Worm (Caenorhabditis elegans) whole organism, midembryonic: ENCODE measurements around the gene che-10.

Experiments
- T22C8.4 ChIP-seq: fragments of 200-800 bp; sonication (Bioruptor generic); IDR thresholded peaks from 2 replicates; pipeline ENCODE4 v1.3.6; 2022; ENCODE audit warnings: missing genetic modification characterization, missing compliant biosample characterization
- cog-1 ChIP-seq: sonication (generic microtip); optimal IDR thresholded peaks from 2 replicates; lab custom pipeline; 2016; ENCODE audit warnings: missing genetic modification characterization, missing compliant biosample characterization
- flt-1 ChIP-seq: fragments of 200-800 bp; sonication (Bioruptor generic); IDR thresholded peaks from 2 replicates; pipeline ENCODE4 v1.3.6; 2022; ENCODE audit warnings: missing genetic modification characterization, missing compliant biosample characterization
- klf-2 ChIP-seq: fragments of 200-800 bp; sonication (Bioruptor generic); conservative IDR thresholded peaks from 2 replicates; pipeline ENCODE4 v1.3.6; 2022; ENCODE audit warnings: missing genetic modification reagents, missing genetic modification characterization, missing compliant biosample characterization
- med-1 ChIP-seq: sonication (generic microtip); optimal IDR thresholded peaks from 2 replicates; lab custom pipeline; 2017; ENCODE audit warnings: missing genetic modification characterization, mild to moderate bottlenecking, missing compliant biosample characterization, antibody characterized with exemption, missing genetic modification reagents; ENCODE audit not compliant: insufficient read depth
- ref-1 ChIP-seq: fragments of 200-800 bp; sonication (Bioruptor generic); conservative IDR thresholded peaks from 2 replicates; pipeline ENCODE4 v1.3.6; 2022; ENCODE audit warnings: missing genetic modification reagents, missing genetic modification characterization, missing compliant biosample characterization
- tab-1 ChIP-seq: fragments of 200-800 bp; sonication (Bioruptor generic); IDR thresholded peaks from 2 replicates; pipeline ENCODE4 v1.3.6; 2022; ENCODE audit warnings: missing genetic modification characterization, missing compliant biosample characterization
- ztf-23 ChIP-seq: fragments of 200-800 bp; sonication (Bioruptor generic); IDR thresholded peaks from 2 replicates; pipeline ENCODE4 v1.3.6; 2022; ENCODE audit warnings: missing genetic modification reagents, missing genetic modification characterization, missing compliant biosample characterization
- ztf-29 ChIP-seq: fragments of 200-800 bp; sonication (Bioruptor generic); IDR thresholded peaks from 2 replicates; pipeline ENCODE4 v1.3.6; 2022; ENCODE audit warnings: missing genetic modification reagents, missing genetic modification characterization, missing compliant biosample characterization

che-10 gene

ce11 chrII:4673670-4674069, 35.5 kb upstream of the che-10 start:
- no peak for TF ChIP-seq flt-1 (GFP tag; lab: Robert Waterston, UW)
- TF ChIP-seq ztf-29, result no peak
- no peak for TF ChIP-seq klf-2 (GFP tag; lab: Robert Waterston, UW)
- TF ChIP-seq tab-1 (GFP tag; lab: Robert Waterston, UW), result no peak
- TF ChIP-seq T22C8.4 (GFP tag; lab: Robert Waterston, UW), result no peak
- no peak for TF ChIP-seq ref-1 (GFP tag; lab: Robert Waterston, UW)
- TF ChIP-seq med-1, result no peak
- TF ChIP-seq ztf-23 (GFP tag; lab: Robert Waterston, UW), result no peak
- no peak for TF ChIP-seq cog-1 (tag; lab: Kevin White, UChicago)

DNA sequence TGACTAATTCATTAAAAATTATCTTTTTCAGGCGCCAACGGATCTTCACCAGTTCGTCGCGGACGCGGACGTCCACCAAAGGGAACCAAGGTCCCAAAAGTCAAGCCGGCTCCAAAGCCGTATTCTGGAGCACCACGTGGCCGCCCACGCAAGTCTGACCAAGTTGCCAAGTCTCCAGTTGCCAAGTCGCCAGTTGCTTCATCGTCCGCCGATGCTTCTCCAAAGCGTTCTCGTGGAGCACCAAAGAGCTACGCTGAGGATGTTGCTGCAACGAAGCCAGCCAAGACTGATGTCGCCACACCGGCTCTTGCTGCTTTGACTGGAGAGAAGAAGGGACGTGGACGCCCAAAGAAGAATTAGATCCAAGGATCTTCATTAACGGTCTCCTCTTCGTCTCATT, 35.1 kb upstream of the che-10 start:
- TF ChIP-seq med-1, result no peak
- TF ChIP-seq flt-1 (GFP tag; lab: Robert Waterston, UW), result no peak
- TF ChIP-seq ztf-23 (GFP tag; lab: Robert Waterston, UW), result no peak
- no peak for TF ChIP-seq klf-2 (GFP tag; lab: Robert Waterston, UW)
- TF ChIP-seq cog-1 (tag; lab: Kevin White, UChicago), result no peak
- TF ChIP-seq ref-1 (GFP tag; lab: Robert Waterston, UW), result no peak
- no peak for TF ChIP-seq tab-1 (GFP tag; lab: Robert Waterston, UW)
- TF ChIP-seq ztf-29, result no peak
- TF ChIP-seq T22C8.4 (GFP tag; lab: Robert Waterston, UW), result no peak

ce11 chrII:4672584-4673110, 34.5 kb upstream of the che-10 start, which contains the start of the genes clec-140 and hmg-11:
Gene clec-140, plus strand, starts transcription at chrII:4673060.
Gene hmg-11, plus strand, starts transcription at chrII:4673085.
- TF ChIP-seq ref-1 (GFP tag; lab: Robert Waterston, UW), result no peak
- TF ChIP-seq flt-1 (GFP tag; lab: Robert Waterston, UW), result 0 out of 2 replicates have a peak, but pooled peaks have one; percentile 37
- TF ChIP-seq tab-1 (GFP tag; lab: Robert Waterston, UW), result no peak
- TF ChIP-seq med-1, result no peak
- TF ChIP-seq klf-2 (GFP tag; lab: Robert Waterston, UW), result no peak
- no peak for TF ChIP-seq ztf-29
- TF ChIP-seq ztf-23 (GFP tag; lab: Robert Waterston, UW), result 0 out of 2 replicates have a peak, but pooled peaks have one; percentile 52
- TF ChIP-seq cog-1 (tag; lab: Kevin White, UChicago), result peak; percentile 66
- peak; percentile 52 for TF ChIP-seq T22C8.4 (GFP tag; lab: Robert Waterston, UW)

ce11 chrII:4671692-4672091, 33.6 kb upstream of the che-10 start, which contains the start of gene T05A7.6:
Gene T05A7.6, minus strand, starts transcription at chrII:4671792.
- no peak for TF ChIP-seq ztf-23 (GFP tag; lab: Robert Waterston, UW)
- no peak for TF ChIP-seq flt-1 (GFP tag; lab: Robert Waterston, UW)
- TF ChIP-seq tab-1 (GFP tag; lab: Robert Waterston, UW), result no peak
- TF ChIP-seq ref-1 (GFP tag; lab: Robert Waterston, UW), result no peak
- TF ChIP-seq T22C8.4 (GFP tag; lab: Robert Waterston, UW), result no peak
- no peak for TF ChIP-seq klf-2 (GFP tag; lab: Robert Waterston, UW)
- no peak for TF ChIP-seq ztf-29
- TF ChIP-seq med-1, result no peak
- TF ChIP-seq cog-1 (tag; lab: Kevin White, UChicago), result no peak

ce11 chrII:4667572-4667971, 29.4 kb upstream of the che-10 start, which contains the start of gene fut-5:
Gene fut-5, minus strand, starts transcription at chrII:4667672.
- no peak for TF ChIP-seq ztf-29
- TF ChIP-seq ref-1 (GFP tag; lab: Robert Waterston, UW), result no peak
- no peak for TF ChIP-seq T22C8.4 (GFP tag; lab: Robert Waterston, UW)
- no peak for TF ChIP-seq ztf-23 (GFP tag; lab: Robert Waterston, UW)
- TF ChIP-seq flt-1 (GFP tag; lab: Robert Waterston, UW), result no peak

ce11 chrII:4665359-4665758, 27.2 kb upstream of the che-10 start, which contains the start of gene T05A7.11:
Gene T05A7.11, minus strand, starts transcription at chrII:4665459.
- TF ChIP-seq cog-1 (tag; lab: Kevin White, UChicago) (no peak), tab-1 (GFP tag; lab: Robert Waterston, UW) (no peak), klf-2 (GFP tag; lab: Robert Waterston, UW) (no peak), ztf-23 (GFP tag; lab: Robert Waterston, UW) (no peak), T22C8.4 (GFP tag; lab: Robert Waterston, UW) (no peak), ref-1 (GFP tag; lab: Robert Waterston, UW) (no peak), ztf-29 (no peak), flt-1 (GFP tag; lab: Robert Waterston, UW) (no peak), med-1 (no peak)

DNA sequence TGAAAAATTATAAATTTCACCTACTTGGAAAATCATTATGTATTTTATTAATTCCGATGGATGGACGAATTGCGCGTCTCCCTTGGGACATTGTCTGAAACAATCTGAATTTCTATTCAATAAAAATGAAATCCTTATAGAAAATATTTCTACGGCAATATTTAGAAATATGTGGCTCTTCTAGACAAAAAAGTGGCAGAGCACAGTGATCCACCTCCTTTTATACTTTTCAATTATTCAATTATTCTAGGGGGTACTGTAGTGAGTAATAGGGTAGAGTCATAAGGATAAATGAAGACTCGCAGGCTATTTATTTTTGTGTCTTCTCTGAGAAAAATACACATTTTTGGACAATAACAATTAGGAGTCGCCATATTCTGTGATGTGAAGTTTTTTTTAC, 25.0 kb upstream of the che-10 start, which contains the start of gene T05A7.12:
TSS of gene T05A7.12 (minus strand) at position 101 of the 400 bp plus-strand sequence.
- no peak for TF ChIP-seq klf-2 (GFP tag; lab: Robert Waterston, UW)
- TF ChIP-seq ztf-29, result no peak
- no peak for TF ChIP-seq ref-1 (GFP tag; lab: Robert Waterston, UW)
- TF ChIP-seq T22C8.4 (GFP tag; lab: Robert Waterston, UW), result no peak
- no peak for TF ChIP-seq tab-1 (GFP tag; lab: Robert Waterston, UW)
- TF ChIP-seq flt-1 (GFP tag; lab: Robert Waterston, UW), result no peak
- TF ChIP-seq ztf-23 (GFP tag; lab: Robert Waterston, UW), result no peak
- no peak for TF ChIP-seq med-1
- no peak for TF ChIP-seq cog-1 (tag; lab: Kevin White, UChicago)

DNA sequence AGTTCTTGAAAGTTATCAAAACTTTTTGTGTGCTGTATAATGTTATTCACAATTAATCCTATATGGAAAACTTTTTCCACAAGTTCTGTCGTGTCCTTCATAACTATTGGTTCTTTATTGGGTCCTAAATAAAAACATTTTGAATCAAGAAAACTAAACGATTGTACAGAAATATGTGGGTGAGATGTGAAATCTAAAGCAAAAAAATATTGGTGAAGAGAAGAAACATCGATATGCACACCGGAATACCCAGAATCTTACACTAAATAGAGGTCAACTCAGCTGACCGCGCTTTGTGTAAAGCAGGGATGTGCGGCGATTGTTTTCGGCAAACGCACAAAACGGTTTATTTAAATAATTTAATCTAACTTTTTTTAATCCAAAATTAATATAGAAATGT, 23.1 kb upstream of the che-10 start, which contains the start of gene T05A7.13:
TSS of gene T05A7.13 (minus strand) at position 101 of the 400 bp plus-strand sequence.
- no peak for TF ChIP-seq med-1
- no peak for TF ChIP-seq klf-2 (GFP tag; lab: Robert Waterston, UW)
- TF ChIP-seq flt-1 (GFP tag; lab: Robert Waterston, UW), result no peak
- TF ChIP-seq T22C8.4 (GFP tag; lab: Robert Waterston, UW), result no peak
- no peak for TF ChIP-seq ztf-29
- no peak for TF ChIP-seq tab-1 (GFP tag; lab: Robert Waterston, UW)
- no peak for TF ChIP-seq ztf-23 (GFP tag; lab: Robert Waterston, UW)
- TF ChIP-seq cog-1 (tag; lab: Kevin White, UChicago), result no peak
- TF ChIP-seq ref-1 (GFP tag; lab: Robert Waterston, UW), result no peak

ce11 chrII:4658245-4658644, 20.1 kb upstream of the che-10 start:
- TF ChIP-seq flt-1 (GFP tag; lab: Robert Waterston, UW) (no peak), med-1 (no peak), T22C8.4 (GFP tag; lab: Robert Waterston, UW) (no peak), ztf-23 (GFP tag; lab: Robert Waterston, UW) (no peak), cog-1 (tag; lab: Kevin White, UChicago) (no peak), ztf-29 (no peak), tab-1 (GFP tag; lab: Robert Waterston, UW) (no peak), klf-2 (GFP tag; lab: Robert Waterston, UW) (no peak), ref-1 (GFP tag; lab: Robert Waterston, UW) (no peak)
